Fruit fly (Drosophila melanogaster) whole organism, embryonic: ENCODE measurements around the gene kay.

Experiments used
- Bgb ChIP-seq: fragments of 200-800 bp; sonication (Bioruptor generic); IDR thresholded peaks from 2 replicates; pipeline ENCODE4 v1.3.6; 2022; ENCODE audit warnings: missing biosample characterization, missing genetic modification characterization; ENCODE audit not compliant: partially characterized antibody
- CG10267 ChIP-seq: fragments of 200-800 bp; sonication (Bioruptor generic); optimal IDR thresholded peaks from 2 replicates; lab custom pipeline; 2018; ENCODE audit warnings: missing biosample characterization, mild to moderate bottlenecking, missing genetic modification characterization, moderate library complexity
- CG10543 ChIP-seq: fragments of 200-800 bp; sonication (Bioruptor generic); optimal IDR thresholded peaks from 3 replicates; lab custom pipeline; 2017; ENCODE audit warnings: missing biosample characterization, mild to moderate bottlenecking, missing genetic modification characterization, moderate library complexity
- CG12744 ChIP-seq: fragments of 200-800 bp; sonication (Bioruptor generic); optimal IDR thresholded peaks from 2 replicates; lab custom pipeline; 2016; ENCODE audit warnings: missing biosample characterization, missing genetic modification characterization
- CG16779 ChIP-seq: fragments of 200-800 bp; sonication (Bioruptor generic); IDR thresholded peaks from 2 replicates; pipeline ENCODE4 v1.3.6; 2022; ENCODE audit warnings: missing biosample characterization, missing genetic modification characterization
- CG16815 ChIP-seq: fragments of 200-800 bp; sonication (Bioruptor generic); optimal IDR thresholded peaks from 3 replicates; lab custom pipeline; 2017; ENCODE audit warnings: missing biosample characterization, mild to moderate bottlenecking, missing genetic modification characterization
- CG17328 ChIP-seq: fragments of 200-800 bp; sonication (Bioruptor generic); IDR thresholded peaks from 2 replicates; pipeline ENCODE4 v1.3.6; 2022; ENCODE audit warnings: missing biosample characterization, missing genetic modification characterization
- CG1832 ChIP-seq: fragments of 200-800 bp; sonication (Bioruptor generic); optimal IDR thresholded peaks from 2 replicates; lab custom pipeline; 2017; ENCODE audit warnings: missing biosample characterization, mild to moderate bottlenecking, missing genetic modification characterization, inconsistent platforms
- CG18619 ChIP-seq: fragments of 200-800 bp; sonication (Bioruptor generic); optimal IDR thresholded peaks from 3 replicates; lab custom pipeline; 2017; ENCODE audit warnings: missing biosample characterization, mild to moderate bottlenecking, missing genetic modification characterization
- CG2116 ChIP-seq: fragments of 200-800 bp; sonication (Bioruptor generic); optimal IDR thresholded peaks from 3 replicates; lab custom pipeline; 2018; ENCODE audit warnings: missing biosample characterization, mild to moderate bottlenecking, missing genetic modification characterization
- CG31388 ChIP-seq: fragments of 200-800 bp; sonication (Bioruptor generic); optimal IDR thresholded peaks from 2 replicates; lab custom pipeline; 2016; ENCODE audit warnings: missing biosample characterization, missing genetic modification characterization
- CG33213 ChIP-seq: fragments of 200-800 bp; sonication (Bioruptor generic); optimal IDR thresholded peaks from 3 replicates; lab custom pipeline; 2016; ENCODE audit warnings: missing biosample characterization, missing genetic modification characterization
- CG34376 ChIP-seq: fragments of 200-800 bp; sonication (Bioruptor generic); optimal IDR thresholded peaks from 2 replicates; lab custom pipeline; 2018; ENCODE audit warnings: missing biosample characterization, mild to moderate bottlenecking, missing genetic modification characterization
- CG3726 ChIP-seq: fragments of 200-800 bp; sonication (Bioruptor generic); IDR thresholded peaks from 3 replicates; pipeline ENCODE4, ENCODE4 v1.3.6; 2022; ENCODE audit warnings: missing biosample characterization, missing genetic modification characterization
- CG4820 ChIP-seq: fragments of 200-800 bp; sonication (Bioruptor generic); optimal IDR thresholded peaks from 3 replicates; lab custom pipeline; 2016; ENCODE audit warnings: missing biosample characterization, missing genetic modification characterization
- CG6689 ChIP-seq: fragments of 200-800 bp; sonication (Bioruptor generic); IDR thresholded peaks from 2 replicates; pipeline ENCODE4 v1.3.6; 2022; ENCODE audit warnings: missing biosample characterization, missing genetic modification characterization
- CG6791 ChIP-seq: fragments of 200-800 bp; sonication (Bioruptor generic); IDR thresholded peaks from 3 replicates; pipeline ENCODE4 v1.3.6; 2022; ENCODE audit warnings: missing biosample characterization, missing genetic modification characterization; ENCODE audit not compliant: partially characterized antibody
- CG7556 ChIP-seq: fragments of 200-800 bp; sonication (Bioruptor generic); optimal IDR thresholded peaks from 2 replicates; lab custom pipeline; 2017; ENCODE audit warnings: missing biosample characterization, mild to moderate bottlenecking, missing genetic modification characterization
- CTCF ChIP-seq: fragments of 200-800 bp; sonication (Bioruptor generic); optimal IDR thresholded peaks from 2 replicates; lab custom pipeline; 2017; ENCODE audit warnings: missing biosample characterization, mild to moderate bottlenecking, missing genetic modification characterization, moderate library complexity
- E2f1 ChIP-seq: fragments of 200-800 bp; sonication (Bioruptor generic); IDR thresholded peaks from 2 replicates; pipeline ENCODE4 v1.3.6; 2022; ENCODE audit warnings: missing biosample characterization, missing genetic modification characterization
- Fer1 ChIP-seq: fragments of 200-800 bp; sonication (Bioruptor generic); optimal IDR thresholded peaks from 2 replicates; lab custom pipeline; 2017; ENCODE audit warnings: missing biosample characterization, mild to moderate bottlenecking, missing genetic modification characterization
- MBD-R2 ChIP-seq: fragments of 200-800 bp; sonication (Bioruptor generic); IDR thresholded peaks from 2 replicates; pipeline ENCODE4 v1.3.6; 2022; ENCODE audit warnings: missing biosample characterization, missing genetic modification characterization
- Med ChIP-seq: fragments of 200-800 bp; sonication (Bioruptor generic); peaks from one replicate; lab custom pipeline; 2016; ENCODE audit warnings: missing biosample characterization, missing genetic modification characterization, mild to moderate bottlenecking, inconsistent platforms, moderate library complexity
- NC2β ChIP-seq: fragments of 200-800 bp; sonication (Bioruptor generic); optimal IDR thresholded peaks from 2 replicates; lab custom pipeline; 2016; ENCODE audit warnings: missing biosample characterization, missing genetic modification characterization
- Neu2 ChIP-seq: fragments of 200-800 bp; sonication (Bioruptor generic); optimal IDR thresholded peaks from 3 replicates; lab custom pipeline; 2016; ENCODE audit warnings: missing biosample characterization, missing genetic modification characterization, borderline replicate concordance
- Sox100B ChIP-seq: fragments of 200-800 bp; sonication (Bioruptor generic); optimal IDR thresholded peaks from 3 replicates; lab custom pipeline; 2018; ENCODE audit warnings: missing biosample characterization, mild to moderate bottlenecking, missing genetic modification characterization
- Sry-β ChIP-seq: fragments of 200-800 bp; sonication (Bioruptor generic); optimal IDR thresholded peaks from 2 replicates; lab custom pipeline; 2018; ENCODE audit warnings: missing biosample characterization, mild to moderate bottlenecking, missing genetic modification characterization, moderate library complexity
- Ssrp ChIP-seq: fragments of 200-800 bp; sonication (Bioruptor generic); optimal IDR thresholded peaks from 2 replicates; lab custom pipeline; 2018; ENCODE audit warnings: missing biosample characterization, mild to moderate bottlenecking, missing genetic modification characterization, moderate library complexity
- aop ChIP-seq: fragments of 200-800 bp; sonication (Bioruptor generic); IDR thresholded peaks from 2 replicates; pipeline ENCODE4 v1.3.6; 2022; ENCODE audit warnings: missing biosample characterization, missing genetic modification characterization
- bab2 ChIP-seq: fragments of 200-800 bp; sonication (Bioruptor generic); optimal IDR thresholded peaks from 2 replicates; lab custom pipeline; 2016; ENCODE audit warnings: missing biosample characterization, missing genetic modification characterization
- bigmax ChIP-seq: fragments of 200-800 bp; sonication (Bioruptor generic); optimal IDR thresholded peaks from 2 replicates; lab custom pipeline; 2018; ENCODE audit warnings: missing biosample characterization, mild to moderate bottlenecking, missing genetic modification characterization
- bsh ChIP-seq, 2 experiments: fragments of 200-800 bp; sonication (Bioruptor generic); optimal IDR thresholded peaks; 2 replicates each; lab custom pipeline; 2017 to 2018; ENCODE audit warnings: mild to moderate bottlenecking in 2 of 2, missing biosample characterization in 2 of 2, missing genetic modification characterization in 2 of 2, moderate library complexity in 1 of 2
- caup ChIP-seq: fragments of 200-800 bp; sonication (Bioruptor generic); optimal IDR thresholded peaks from 3 replicates; lab custom pipeline; 2017; ENCODE audit warnings: missing biosample characterization, mild to moderate bottlenecking, missing genetic modification characterization, moderate library complexity; ENCODE audit not compliant: severe bottlenecking
- chinmo ChIP-seq: fragments of 200-800 bp; sonication (Bioruptor generic); IDR thresholded peaks from 4 replicates; pipeline ENCODE4 v1.3.6; 2022; ENCODE audit warnings: missing biosample characterization, missing genetic modification characterization; ENCODE audit not compliant: partially characterized antibody
- crol ChIP-seq: fragments of 200-800 bp; sonication (Bioruptor generic); IDR thresholded peaks from 2 replicates; pipeline ENCODE4 v1.3.6; 2022; ENCODE audit warnings: missing biosample characterization, missing genetic modification characterization
- dm ChIP-seq: fragments of 200-800 bp; sonication (Bioruptor generic); optimal IDR thresholded peaks from 3 replicates; lab custom pipeline; 2016; ENCODE audit warnings: missing biosample characterization, missing genetic modification characterization
- esg ChIP-seq: fragments of 200-800 bp; sonication (Bioruptor generic); conservative IDR thresholded peaks from 2 replicates; pipeline ENCODE4 v1.3.6; 2022; ENCODE audit warnings: missing biosample characterization, missing genetic modification characterization
- fd96Cb ChIP-seq: fragments of 200-800 bp; sonication (Bioruptor generic); optimal IDR thresholded peaks from 2 replicates; lab custom pipeline; 2018; ENCODE audit warnings: missing biosample characterization, mild to moderate bottlenecking, missing genetic modification characterization, moderate library complexity
- fru ChIP-seq: fragments of >200 bp; optimal IDR thresholded peaks from 2 replicates; lab custom pipeline; 2017
- fu2 ChIP-seq: fragments of 200-800 bp; sonication (Bioruptor generic); optimal IDR thresholded peaks from 2 replicates; lab custom pipeline; 2016; ENCODE audit warnings: missing biosample characterization, missing genetic modification characterization
- gcm2 ChIP-seq: fragments of 200-800 bp; sonication (Bioruptor generic); optimal IDR thresholded peaks from 2 replicates; lab custom pipeline; 2016; ENCODE audit warnings: missing biosample characterization, missing genetic modification characterization
- hb ChIP-seq: fragments of 200-800 bp; sonication (Bioruptor generic); IDR thresholded peaks from 3 replicates; pipeline ENCODE4 v1.3.6; 2022; ENCODE audit warnings: missing biosample characterization, missing genetic modification characterization; ENCODE audit not compliant: partially characterized antibody
- jing ChIP-seq: fragments of 200-800 bp; sonication (Bioruptor generic); optimal IDR thresholded peaks from 2 replicates; lab custom pipeline; 2018; ENCODE audit warnings: missing biosample characterization, mild to moderate bottlenecking, missing genetic modification characterization
- prd ChIP-seq, 3 experiments: fragments of >200 bp in 2 of 3; fragments of 200-800 bp in 1 of 3; sonication (Bioruptor generic) in 1 of 3; optimal IDR thresholded peaks in 2 of 3; IDR thresholded peaks in 1 of 3; 2 replicates in 2 of 3; 3 replicates in 1 of 3; pipeline versions ENCODE4 v1.3.6 to Lab custom; 2017 to 2022; ENCODE audit warnings: missing biosample characterization in 1 of 3, missing genetic modification characterization in 1 of 3
- pum ChIP-seq: fragments of 200-800 bp; sonication (Bioruptor generic); optimal IDR thresholded peaks from 2 replicates; lab custom pipeline; 2016; ENCODE audit warnings: missing biosample characterization, missing genetic modification characterization
- rib ChIP-seq: fragments of 200-800 bp; sonication (Bioruptor generic); IDR thresholded peaks from 2 replicates; pipeline ENCODE4 v1.3.6; 2022; ENCODE audit warnings: missing biosample characterization, missing genetic modification characterization
- sens-2 ChIP-seq: fragments of 200-800 bp; sonication (Bioruptor generic); IDR thresholded peaks from 2 replicates; pipeline ENCODE4 v1.3.6; 2022; ENCODE audit warnings: missing biosample characterization, missing genetic modification characterization
- shn ChIP-seq: fragments of 200-800 bp; sonication (Bioruptor generic); optimal IDR thresholded peaks from 3 replicates; lab custom pipeline; 2016; ENCODE audit warnings: missing biosample characterization, missing genetic modification characterization
- tgo ChIP-seq: fragments of 200-800 bp; sonication (Bioruptor generic); IDR thresholded peaks from 3 replicates; pipeline ENCODE4 v1.3.6; 2022; ENCODE audit warnings: missing biosample characterization, missing genetic modification characterization
- tin ChIP-seq: fragments of 200-800 bp; sonication (Bioruptor generic); optimal IDR thresholded peaks from 3 replicates; lab custom pipeline; 2016; ENCODE audit warnings: missing biosample characterization, missing genetic modification characterization
- zfh2 ChIP-seq: fragments of 200-800 bp; sonication (Bioruptor generic); optimal IDR thresholded peaks from 2 replicates; lab custom pipeline; 2016; ENCODE audit warnings: missing biosample characterization, missing genetic modification characterization

kay gene

dm6 chr3R:29763154-29763553 lies 2.6 kb upstream of the kay start (continued):
- TF ChIP-seq tin (peak; percentile 46), jing (no peak), CG4820 (GFP tag; lab: Kevin White, UChicago) (peak; percentile 26), E2f1 (GFP tag; lab: Robert Waterston, UW) (peak; percentile 25; the same call in 1 of the 2 replicates), CG7556 (GFP tag; lab: Kevin White, UChicago) (no peak), pum (GFP tag; lab: Kevin White, UChicago) (peak; percentile 6), CG1832 (GFP tag; lab: Kevin White, UChicago) (no peak), Med (GFP tag; lab: Kevin White, UChicago) (peak; percentile 78), bsh (GFP tag; optimal IDR thresholded peaks at IDR 0.05; lab: Kevin White, UChicago) (peak in 1 of 2 experiments; percentile 49), chinmo (no peak), CG18619 (GFP tag; lab: Kevin White, UChicago) (no peak), CG12744 (GFP tag; lab: Kevin White, UChicago) (no peak), MBD-R2 (GFP tag; lab: Robert Waterston, UW) (no peak), Ssrp (tag; lab: Kevin White, UChicago) (peak; percentile 8), CG10543 (GFP tag; lab: Kevin White, UChicago) (no peak), Sry-β (no peak), prd (optimal IDR thresholded peaks at IDR 0.05; lab: Kevin White, UChicago) (no peak), prd (GFP tag; IDR thresholded peaks at IDR 0.05; lab: Robert Waterston, UW) (peak; percentile 73), CG34376 (GFP tag; lab: Kevin White, UChicago) (no peak), hb (GFP tag; lab: Robert Waterston, UW) (no peak), fd96Cb (peak; percentile 33), fru (no peak), esg (GFP tag; lab: Robert Waterston, UW) (peak; percentile 45), CG2116 (GFP tag; lab: Kevin White, UChicago) (no peak), gcm2 (GFP tag; lab: Kevin White, UChicago) (no peak), CG16779 (no peak), CG31388 (no peak), tgo (peak; percentile 37; the same call in 1 of the 3 replicates), CG3726 (GFP tag; lab: Robert Waterston, UW) (no peak), Fer1 (GFP tag; lab: Kevin White, UChicago) (no peak), aop (GFP tag; lab: Robert Waterston, UW) (no peak), caup (GFP tag; lab: Kevin White, UChicago) (no peak), crol (no peak), NC2β (no peak), sens-2 (GFP tag; lab: Robert Waterston, UW) (no peak), fu2 (GFP tag; lab: Kevin White, UChicago) (no peak), CG17328 (0 out of 2 replicates have a peak, but pooled peaks have one; percentile 28), shn (no peak), CG16815 (GFP tag; lab: Kevin White, UChicago) (peak; percentile 13), dm (no peak), Bgb (no peak), CG33213 (GFP tag; lab: Kevin White, UChicago) (no peak), CG6689 (GFP tag; lab: Robert Waterston, UW) (0 out of 2 replicates have a peak, but pooled peaks have one; percentile 26), Sox100B (no peak), rib (GFP tag; lab: Robert Waterston, UW) (no peak), zfh2 (GFP tag; lab: Kevin White, UChicago) (peak; percentile 31), bab2 (GFP tag; lab: Kevin White, UChicago) (no peak), Neu2 (GFP tag; lab: Kevin White, UChicago) (no peak), CG6791 (GFP tag; lab: Robert Waterston, UW) (no peak), CG10267 (tag; lab: Kevin White, UChicago) (peak; percentile 12), bigmax (GFP tag; lab: Kevin White, UChicago) (no peak), CTCF (GFP tag; lab: Kevin White, UChicago) (no peak)
